Worm (Caenorhabditis elegans) whole organism, L2 larva: ENCODE measurements around the gene madf-1.

Experiments
- R02D3.7 ChIP-seq: fragments of 150-350 bp; optimal IDR thresholded peaks from 2 replicates; lab custom pipeline; 2014; ENCODE audit warnings: missing biosample characterization, missing genetic modification characterization
- alr-1 ChIP-seq: fragments of 150-350 bp; optimal IDR thresholded peaks from 2 replicates; lab custom pipeline; 2014; ENCODE audit warnings: missing biosample characterization, missing genetic modification characterization
- aly-2 ChIP-seq: fragments of 150-350 bp; optimal IDR thresholded peaks from 2 replicates; lab custom pipeline; 2014; ENCODE audit warnings: missing biosample characterization, missing genetic modification characterization
- lin-13 ChIP-seq: fragments of 150-350 bp; optimal IDR thresholded peaks from 2 replicates; lab custom pipeline; 2014; ENCODE audit warnings: missing biosample characterization, missing genetic modification reagents, missing genetic modification characterization
- lin-39 ChIP-seq: fragments of 150-350 bp; optimal IDR thresholded peaks from 2 replicates; lab custom pipeline; 2014; ENCODE audit warnings: missing biosample characterization, missing genetic modification reagents, missing genetic modification characterization
- nhr-23 ChIP-seq: fragments of 150-350 bp; optimal IDR thresholded peaks from 2 replicates; lab custom pipeline; 2014; ENCODE audit warnings: missing biosample characterization, missing genetic modification reagents, missing genetic modification characterization
- unc-62 ChIP-seq: fragments of 150-350 bp; optimal IDR thresholded peaks from 2 replicates; lab custom pipeline; 2014; ENCODE audit warnings: missing biosample characterization, missing genetic modification reagents, missing genetic modification characterization

DNA sequence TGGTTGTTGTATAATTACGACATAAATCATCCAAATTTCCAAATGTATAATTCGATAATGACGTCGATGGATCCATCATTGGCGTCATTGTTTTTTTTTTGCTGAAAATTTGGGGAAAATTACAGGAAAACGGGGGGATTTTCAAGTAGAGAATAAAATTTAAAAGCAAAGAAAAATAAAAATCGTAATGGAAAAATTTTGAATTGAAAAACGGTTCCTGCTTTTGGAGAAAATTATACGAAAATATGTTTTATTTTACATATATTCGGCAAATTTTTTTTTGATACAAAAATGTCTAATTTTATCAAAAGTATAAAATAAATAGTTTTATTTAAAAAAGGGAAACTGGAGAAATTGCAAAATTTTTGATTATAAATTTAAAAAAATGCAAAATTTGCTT lies 6.8 kb downstream of the madf-1 start, which contains the start of gene zipt-15:
- TF ChIP-seq R02D3.7 (tag; lab: Kevin White, UChicago) (no peak), lin-13 (GFP tag; lab: Kevin White, UChicago) (no peak), lin-39 (tag; lab: Kevin White, UChicago) (no peak), unc-62 (no peak), alr-1 (tag; lab: Kevin White, UChicago) (no peak), aly-2 (tag; lab: Kevin White, UChicago) (no peak), nhr-23 (tag; lab: Kevin White, UChicago) (no peak)
